Worm (Caenorhabditis elegans) whole organism, L4/young adult: ENCODE measurements around the gene F13D12.5.

ENCODE experiments used
- W03F9.2 ChIP-seq: fragments of 150-350 bp; optimal IDR thresholded peaks from 2 replicates; lab custom pipeline; 2014; ENCODE audit warnings: missing biosample characterization, missing genetic modification characterization
- him-1 ChIP-seq: sonication (generic microtip); optimal IDR thresholded peaks from 2 replicates; lab custom pipeline; 2016; ENCODE audit warnings: missing genotype, missing genetic modification reagents, missing genetic modification characterization, missing compliant biosample characterization

DNA sequence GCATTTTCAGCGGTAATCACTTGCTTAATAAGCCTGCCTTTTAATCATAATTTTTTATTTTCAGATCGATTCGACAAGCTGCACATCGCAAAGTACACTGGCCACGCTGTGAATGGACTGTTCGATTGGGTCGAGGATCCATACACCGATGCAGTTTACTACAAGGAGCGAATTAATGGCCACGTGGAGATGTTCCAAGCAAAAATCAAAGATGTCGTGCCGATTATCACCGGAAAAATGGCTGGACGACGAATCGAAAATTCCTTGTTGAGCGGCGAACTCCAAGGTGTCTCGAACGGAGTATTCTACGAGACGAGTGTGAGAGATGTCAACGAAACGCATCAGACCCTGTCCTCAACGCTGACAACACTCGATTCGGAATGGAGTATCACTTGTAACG, 824 bp downstream of the F13D12.5 start:
- TF ChIP-seq him-1 (tag; lab: Kevin White, UChicago) = no peak
- TF ChIP-seq W03F9.2 (tag; lab: Kevin White, UChicago) = no peak
